Fruit fly (Drosophila melanogaster) Kc167 (cell line): ENCODE results near the gene Naxd.

Experiments used
- Myc ChIP-seq: fragments of >200 bp; optimal IDR thresholded peaks from 2 replicates; lab custom pipeline; 2017; ENCODE audit warnings: missing external identifiers
- h ChIP-seq: fragments of >200 bp; optimal IDR thresholded peaks from 3 replicates; lab custom pipeline; 2018; ENCODE audit warnings: missing external identifiers
- psq ChIP-seq: fragments of >200 bp; optimal IDR thresholded peaks from 2 replicates; lab custom pipeline; 2017; ENCODE audit warnings: missing external identifiers

DNA sequence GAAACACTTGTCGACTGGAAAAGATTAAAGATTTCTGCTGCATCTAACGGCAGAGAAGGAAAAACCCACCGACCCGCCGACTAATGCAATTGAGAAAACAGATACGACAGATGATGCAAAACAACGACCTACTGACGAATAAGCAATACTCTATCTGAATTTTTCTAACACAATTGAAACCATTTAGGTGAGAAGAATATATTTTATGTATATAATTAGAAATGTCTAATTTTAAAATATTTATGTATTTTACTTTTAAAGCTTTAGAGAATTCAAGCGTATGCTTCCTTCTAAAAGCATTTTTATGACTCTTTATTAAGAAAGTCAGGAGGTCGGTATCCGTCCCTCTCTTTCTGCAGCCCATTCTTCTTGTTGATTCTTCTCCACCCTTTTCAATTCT lies 19.1 kb downstream of the Naxd start:
- no peak for TF ChIP-seq h
- TF ChIP-seq psq (lab: Kevin White, UChicago): no peak
- TF ChIP-seq Myc (lab: Kevin White, UChicago): no peak
